Fruit fly (Drosophila melanogaster) whole organism, embryonic: ENCODE measurements around the gene CG43338.

ENCODE experiments used
- Abd-B ChIP-seq: fragments of 200-800 bp; sonication (Bioruptor generic); optimal IDR thresholded peaks from 2 replicates; lab custom pipeline; 2018; ENCODE audit warnings: missing biosample characterization, mild to moderate bottlenecking, missing genetic modification characterization, moderate library complexity
- Blimp-1 ChIP-seq: fragments of 200-800 bp; sonication (Bioruptor generic); optimal IDR thresholded peaks from 3 replicates; lab custom pipeline; 2018; ENCODE audit warnings: missing biosample characterization, missing genetic modification characterization, mild to moderate bottlenecking, moderate library complexity, missing genetic modification reagents
- CG10147 ChIP-seq: fragments of 200-800 bp; sonication (Bioruptor generic); optimal IDR thresholded peaks from 2 replicates; lab custom pipeline; 2019; ENCODE audit warnings: missing biosample characterization, mild to moderate bottlenecking, missing genetic modification characterization, moderate library complexity
- CG10267 ChIP-seq: fragments of 200-800 bp; sonication (Bioruptor generic); optimal IDR thresholded peaks from 2 replicates; lab custom pipeline; 2018; ENCODE audit warnings: missing biosample characterization, mild to moderate bottlenecking, missing genetic modification characterization, moderate library complexity
- CG11504 ChIP-seq: fragments of 200-800 bp; sonication (Bioruptor generic); optimal IDR thresholded peaks from 3 replicates; lab custom pipeline; 2019; ENCODE audit warnings: missing biosample characterization, mild to moderate bottlenecking, missing genetic modification characterization, moderate library complexity
- CG11560 ChIP-seq: fragments of 200-800 bp; sonication (Bioruptor generic); IDR thresholded peaks from 3 replicates; pipeline ENCODE4 v1.3.6; 2022; ENCODE audit warnings: missing biosample characterization, missing genetic modification characterization
- CG11695 ChIP-seq: fragments of 200-800 bp; sonication (Bioruptor generic); IDR thresholded peaks from 3 replicates; pipeline ENCODE4 v1.3.6; 2022; ENCODE audit warnings: missing biosample characterization, missing genetic modification characterization
- CG12104 ChIP-seq: fragments of 200-800 bp; sonication (Bioruptor generic); optimal IDR thresholded peaks from 3 replicates; lab custom pipeline; 2016; ENCODE audit warnings: missing biosample characterization, missing genetic modification characterization
- CG13424 ChIP-seq: fragments of 200-800 bp; sonication (Bioruptor generic); optimal IDR thresholded peaks from 2 replicates; lab custom pipeline; 2019; ENCODE audit warnings: missing biosample characterization, mild to moderate bottlenecking, missing genetic modification characterization, moderate library complexity
- CG14860 ChIP-seq: fragments of 200-800 bp; sonication (Bioruptor generic); IDR thresholded peaks from 3 replicates; pipeline ENCODE4 v1.3.6; 2022; ENCODE audit warnings: missing biosample characterization, missing genetic modification characterization; ENCODE audit not compliant: partially characterized antibody
- CG15011 ChIP-seq: fragments of 200-800 bp; sonication (Bioruptor generic); optimal IDR thresholded peaks from 3 replicates; lab custom pipeline; 2018; ENCODE audit warnings: missing biosample characterization, mild to moderate bottlenecking, missing genetic modification characterization
- CG15269 ChIP-seq: fragments of 200-800 bp; sonication (Bioruptor generic); optimal IDR thresholded peaks from 2 replicates; lab custom pipeline; 2018; ENCODE audit warnings: missing biosample characterization, mild to moderate bottlenecking, missing genetic modification characterization, moderate library complexity
- CG17912 ChIP-seq: fragments of 200-800 bp; sonication (Bioruptor generic); optimal IDR thresholded peaks from 2 replicates; lab custom pipeline; 2018; ENCODE audit warnings: missing biosample characterization, mild to moderate bottlenecking, missing genetic modification characterization
- CG2120 ChIP-seq: fragments of 200-800 bp; sonication (Bioruptor generic); optimal IDR thresholded peaks from 3 replicates; lab custom pipeline; 2016; ENCODE audit warnings: missing biosample characterization, missing genetic modification characterization
- CG2712 ChIP-seq: fragments of 200-800 bp; optimal IDR thresholded peaks from 3 replicates; lab custom pipeline; 2019; ENCODE audit warnings: missing biosample characterization, mild to moderate bottlenecking, missing genetic modification characterization, moderate library complexity
- CG32772 ChIP-seq: fragments of 200-800 bp; sonication (Bioruptor generic); IDR thresholded peaks from 2 replicates; pipeline ENCODE4 v1.3.6; 2022; ENCODE audit warnings: missing biosample characterization, missing genetic modification characterization
- CG3281 ChIP-seq: fragments of 200-800 bp; sonication (Bioruptor generic); optimal IDR thresholded peaks from 3 replicates; lab custom pipeline; 2017; ENCODE audit warnings: missing biosample characterization, mild to moderate bottlenecking, missing genetic modification characterization
- CG43689 ChIP-seq: fragments of 200-800 bp; sonication (Bioruptor generic); IDR thresholded peaks from 2 replicates; pipeline ENCODE4 v1.3.6; 2022; ENCODE audit warnings: missing biosample characterization, missing genetic modification characterization
- CG4424 ChIP-seq: fragments of 200-800 bp; sonication (Bioruptor generic); optimal IDR thresholded peaks from 3 replicates; lab custom pipeline; 2016; ENCODE audit warnings: missing biosample characterization, missing genetic modification characterization
- CG6854 ChIP-seq: fragments of 200-800 bp; sonication (Bioruptor generic); optimal IDR thresholded peaks from 3 replicates; lab custom pipeline; 2017; ENCODE audit warnings: missing biosample characterization, mild to moderate bottlenecking, missing genetic modification characterization
- CG7372 ChIP-seq: fragments of 200-800 bp; sonication (Bioruptor generic); IDR thresholded peaks from 2 replicates; pipeline ENCODE4 v1.3.6; 2022; ENCODE audit warnings: missing biosample characterization, missing genetic modification characterization
- CG9609 ChIP-seq: fragments of 200-800 bp; sonication (Bioruptor generic); optimal IDR thresholded peaks from 3 replicates; lab custom pipeline; 2016; ENCODE audit warnings: missing biosample characterization, missing genetic modification characterization
- Chrac-16 ChIP-seq: fragments of 200-800 bp; sonication (Bioruptor generic); optimal IDR thresholded peaks from 3 replicates; lab custom pipeline; 2016; ENCODE audit warnings: missing biosample characterization, missing genetic modification characterization
- CoRest ChIP-seq: fragments of 200-800 bp; sonication (Bioruptor generic); optimal IDR thresholded peaks from 3 replicates; lab custom pipeline; 2018; ENCODE audit warnings: missing biosample characterization, mild to moderate bottlenecking, missing genetic modification characterization, moderate library complexity
- Deaf1 ChIP-seq: fragments of 200-800 bp; optimal IDR thresholded peaks from 3 replicates; lab custom pipeline; 2019; ENCODE audit warnings: missing biosample characterization, mild to moderate bottlenecking, missing genetic modification characterization, moderate library complexity
- Drgx ChIP-seq: fragments of 200-800 bp; sonication (Bioruptor generic); IDR thresholded peaks from 2 replicates; pipeline ENCODE4 v1.3.6; 2022; ENCODE audit warnings: missing biosample characterization, missing genetic modification characterization
- ERR ChIP-seq: fragments of 200-800 bp; sonication (Bioruptor generic); optimal IDR thresholded peaks from 2 replicates; lab custom pipeline; 2016; ENCODE audit warnings: missing biosample characterization, missing genetic modification characterization
- Fer1 ChIP-seq: fragments of 200-800 bp; sonication (Bioruptor generic); optimal IDR thresholded peaks from 2 replicates; lab custom pipeline; 2017; ENCODE audit warnings: missing biosample characterization, mild to moderate bottlenecking, missing genetic modification characterization
- Fer2 ChIP-seq: fragments of 200-800 bp; sonication (Bioruptor generic); optimal IDR thresholded peaks from 2 replicates; lab custom pipeline; 2018; ENCODE audit warnings: missing biosample characterization, mild to moderate bottlenecking, missing genetic modification characterization, moderate library complexity
- Med ChIP-seq: fragments of 200-800 bp; sonication (Bioruptor generic); peaks from one replicate; lab custom pipeline; 2016; ENCODE audit warnings: missing biosample characterization, missing genetic modification characterization, mild to moderate bottlenecking, inconsistent platforms, moderate library complexity
- Optix ChIP-seq: fragments of 200-800 bp; sonication (Bioruptor generic); IDR thresholded peaks from 3 replicates; pipeline ENCODE4 v1.3.6; 2022; ENCODE audit warnings: missing biosample characterization, missing genetic modification characterization
- Taf1 ChIP-seq: fragments of 200-800 bp; sonication (Bioruptor generic); IDR thresholded peaks from 2 replicates; pipeline ENCODE4 v1.3.6; 2022; ENCODE audit warnings: missing biosample characterization, missing genetic modification characterization
- Xbp1 ChIP-seq: fragments of 200-800 bp; sonication (Bioruptor generic); optimal IDR thresholded peaks from 3 replicates; lab custom pipeline; 2016; ENCODE audit warnings: missing biosample characterization, mild to moderate bottlenecking, missing genetic modification characterization
- caup ChIP-seq: fragments of 200-800 bp; sonication (Bioruptor generic); optimal IDR thresholded peaks from 3 replicates; lab custom pipeline; 2017; ENCODE audit warnings: missing biosample characterization, mild to moderate bottlenecking, missing genetic modification characterization, moderate library complexity; ENCODE audit not compliant: severe bottlenecking
- chinmo ChIP-seq: fragments of 200-800 bp; sonication (Bioruptor generic); IDR thresholded peaks from 4 replicates; pipeline ENCODE4 v1.3.6; 2022; ENCODE audit warnings: missing biosample characterization, missing genetic modification characterization; ENCODE audit not compliant: partially characterized antibody
- dmrt99B ChIP-seq: fragments of 200-800 bp; sonication (Bioruptor generic); optimal IDR thresholded peaks from 2 replicates; lab custom pipeline; 2018; ENCODE audit warnings: missing biosample characterization, mild to moderate bottlenecking, missing genetic modification characterization, moderate library complexity
- fd96Cb ChIP-seq: fragments of 200-800 bp; sonication (Bioruptor generic); optimal IDR thresholded peaks from 2 replicates; lab custom pipeline; 2018; ENCODE audit warnings: missing biosample characterization, mild to moderate bottlenecking, missing genetic modification characterization, moderate library complexity
- gcm2 ChIP-seq: fragments of 200-800 bp; sonication (Bioruptor generic); optimal IDR thresholded peaks from 2 replicates; lab custom pipeline; 2016; ENCODE audit warnings: missing biosample characterization, missing genetic modification characterization
- gem ChIP-seq: fragments of 200-800 bp; sonication (Bioruptor generic); optimal IDR thresholded peaks from 2 replicates; lab custom pipeline; 2019; ENCODE audit warnings: missing biosample characterization, mild to moderate bottlenecking, missing genetic modification characterization, moderate library complexity
- grau ChIP-seq: fragments of 200-800 bp; optimal IDR thresholded peaks from 3 replicates; lab custom pipeline; 2019; ENCODE audit warnings: missing biosample characterization, mild to moderate bottlenecking, missing genetic modification characterization, moderate library complexity
- onecut ChIP-seq: fragments of 200-800 bp; sonication (Bioruptor generic); IDR thresholded peaks from 2 replicates; pipeline ENCODE4 v1.3.6; 2022; ENCODE audit warnings: missing biosample characterization, missing genetic modification characterization
- row ChIP-seq: fragments of 200-800 bp; sonication (Bioruptor generic); IDR thresholded peaks from 3 replicates; pipeline ENCODE4 v1.3.6; 2022; ENCODE audit warnings: missing biosample characterization, missing genetic modification characterization
- sens ChIP-seq: fragments of 200-800 bp; sonication (Bioruptor generic); peaks from one replicate; lab custom pipeline; 2016; ENCODE audit warnings: missing biosample characterization, missing genetic modification characterization
- twi ChIP-seq: fragments of 200-800 bp; optimal IDR thresholded peaks from 2 replicates; lab custom pipeline; 2019; ENCODE audit warnings: missing biosample characterization, mild to moderate bottlenecking, missing genetic modification characterization, moderate library complexity
- unc-4 ChIP-seq: fragments of 200-800 bp; sonication (Bioruptor generic); IDR thresholded peaks from 2 replicates; pipeline ENCODE4 v1.3.6; 2022; ENCODE audit warnings: missing biosample characterization, missing genetic modification characterization; ENCODE audit not compliant: partially characterized antibody
- z ChIP-seq: fragments of 200-800 bp; sonication (Bioruptor generic); IDR thresholded peaks from 3 replicates; pipeline ENCODE4 v1.3.6; 2022; ENCODE audit warnings: missing biosample characterization, missing genetic modification characterization

CG43338 gene

dm6 chr2L:18664707-18665550, 6.1 kb downstream of the CG43338 start (continued):
- TF ChIP-seq gcm2 (GFP tag; lab: Kevin White, UChicago) (no peak), twi (tag; lab: Kevin White, UChicago) (peak; percentile 95), Optix (0 out of 3 replicates have a peak, but pooled peaks have one; percentile 17)

dm6 chr2L:18663395-18663794, 7.7 kb downstream of the CG43338 start:
- TF ChIP-seq CG14860 (GFP tag; lab: Robert Waterston, UW) = no peak
- TF ChIP-seq CG4424 (GFP tag; lab: Kevin White, UChicago) = no peak
- TF ChIP-seq CG32772 (GFP tag; lab: Robert Waterston, UW) = no peak
- no peak for TF ChIP-seq ERR (GFP tag; lab: Kevin White, UChicago)
- TF ChIP-seq CG7372 (GFP tag; lab: Robert Waterston, UW) = no peak
- peak; percentile 52 for TF ChIP-seq Drgx (GFP tag; lab: Robert Waterston, UW)
- no peak for TF ChIP-seq Deaf1
- peak; percentile 58 for TF ChIP-seq sens (GFP tag; lab: Kevin White, UChicago)
- peak; percentile 3 for TF ChIP-seq gem (tag; lab: Kevin White, UChicago)
- no peak for TF ChIP-seq CG11560 (tag; lab: Robert Waterston, UW)
- no peak for TF ChIP-seq unc-4 (GFP tag; lab: Robert Waterston, UW)
- TF ChIP-seq z (GFP tag; lab: Robert Waterston, UW) = 0 out of 3 replicates have a peak, but pooled peaks have one; percentile 19
- TF ChIP-seq Chrac-16 (GFP tag; lab: Kevin White, UChicago) = no peak
- no peak for TF ChIP-seq Abd-B

- TF ChIP-seq CG15011 = peak; percentile 31
- TF ChIP-seq CG9609 (GFP tag; lab: Kevin White, UChicago) = no peak
- TF ChIP-seq CG43689 = no peak
- TF ChIP-seq CoRest (tag; lab: Kevin White, UChicago) = peak; percentile 57
- TF ChIP-seq CG2120 (GFP tag; lab: Kevin White, UChicago) = peak; percentile 28
- TF ChIP-seq Abd-B = peak; percentile 33
- TF ChIP-seq CG12104 (GFP tag; lab: Kevin White, UChicago) = peak; percentile 4
- peak; percentile 55 for TF ChIP-seq CG10147 (GFP tag; lab: Kevin White, UChicago)
- TF ChIP-seq CG11695 (GFP tag; lab: Robert Waterston, UW) = peak; percentile 59; the same call in 2 of the 3 replicates
- peak; percentile 24 for TF ChIP-seq CG10267 (tag; lab: Kevin White, UChicago)
- peak; percentile 47 for TF ChIP-seq CG15269
- no peak for TF ChIP-seq Taf1 (GFP tag; lab: Robert Waterston, UW)
- TF ChIP-seq fd96Cb = peak; percentile 21
- TF ChIP-seq Med = peak; percentile 28
- peak; percentile 7 for TF ChIP-seq Fer2 (tag; lab: Kevin White, UChicago)
- peak; percentile 70 for TF ChIP-seq dmrt99B (tag; lab: Kevin White, UChicago)
- TF ChIP-seq CG11504 (tag; lab: Kevin White, UChicago) = peak; percentile 72
- TF ChIP-seq caup = peak; percentile 18
- peak; percentile 35; the same call in 1 of the 3 replicates for TF ChIP-seq row (GFP tag; lab: Robert Waterston, UW)
- TF ChIP-seq CG3281 (GFP tag; lab: Kevin White, UChicago) = peak; percentile 55
- TF ChIP-seq CG13424 (tag; lab: Kevin White, UChicago) = peak; percentile 13
- TF ChIP-seq chinmo = no peak
- no peak for TF ChIP-seq Xbp1 (GFP tag; lab: Kevin White, UChicago)
- TF ChIP-seq onecut (GFP tag; lab: Robert Waterston, UW) = no peak
- peak; percentile 35 for TF ChIP-seq grau (tag; lab: Kevin White, UChicago)
- TF ChIP-seq CG6854 = peak; percentile 35
- TF ChIP-seq CG2712 (tag; lab: Kevin White, UChicago) = peak; percentile 25
- peak; percentile 36 for TF ChIP-seq Blimp-1 (GFP tag; lab: Kevin White, UChicago)
- peak; percentile 54 for TF ChIP-seq Fer1 (GFP tag; lab: Kevin White, UChicago)
- no peak for TF ChIP-seq CG17912 (GFP tag; lab: Kevin White, UChicago)
Measured at dm6 chr2L:18658108-18658507, 12.9 kb downstream of the CG43338 start.
